Worm (Caenorhabditis elegans) whole organism, L3 larva: ENCODE results near the gene T07F12.1.

Source experiments
- ZK546.5 ChIP-seq: sonication (generic microtip); optimal IDR thresholded peaks from 2 replicates; lab custom pipeline; 2017; ENCODE audit warnings: missing biosample characterization, missing genetic modification characterization
- aly-2 ChIP-seq: fragments of 150-350 bp; optimal IDR thresholded peaks from 2 replicates; lab custom pipeline; 2014; ENCODE audit warnings: missing biosample characterization, missing genetic modification characterization
- ama-1 ChIP-seq: fragments of 150-350 bp; optimal IDR thresholded peaks from 2 replicates; lab custom pipeline; 2018
- ceh-16 ChIP-seq: sonication (generic microtip); optimal IDR thresholded peaks from 2 replicates; lab custom pipeline; 2017; ENCODE audit warnings: missing biosample characterization, missing genetic modification characterization
- ceh-28 ChIP-seq: fragments of 150-350 bp; optimal IDR thresholded peaks from 2 replicates; lab custom pipeline; 2014; ENCODE audit warnings: missing biosample characterization, missing genetic modification reagents, missing genetic modification characterization
- ceh-82 ChIP-seq: fragments of 150-350 bp; optimal IDR thresholded peaks from 2 replicates; lab custom pipeline; 2014; ENCODE audit warnings: missing biosample characterization, missing genetic modification characterization
- ceh-9 ChIP-seq: sonication (generic microtip); optimal IDR thresholded peaks from 2 replicates; lab custom pipeline; 2018; ENCODE audit warnings: missing biosample characterization, missing genetic modification characterization
- egl-27 ChIP-seq: sonication (generic microtip); optimal IDR thresholded peaks from 4 replicates; lab custom pipeline; 2017; ENCODE audit warnings: missing biosample characterization, missing genetic modification reagents, missing genetic modification characterization
- egl-5 ChIP-seq: fragments of 150-350 bp; optimal IDR thresholded peaks from 2 replicates; lab custom pipeline; 2017; ENCODE audit warnings: missing biosample characterization, missing genetic modification reagents, missing genetic modification characterization, inconsistent platforms
- elt-2 ChIP-seq: sonication (generic microtip); optimal IDR thresholded peaks from 2 replicates; lab custom pipeline; 2016; ENCODE audit warnings: missing genetic modification reagents, mild to moderate bottlenecking, missing genetic modification characterization, missing compliant biosample characterization
- eor-1 ChIP-seq, 2 experiments: fragments of 150-350 bp; optimal IDR thresholded peaks; 2 replicates each; lab custom pipeline; 2014 to 2018; ENCODE audit warnings: missing biosample characterization in 2 of 2, missing genetic modification characterization in 2 of 2
- fkh-10 ChIP-seq: sonication (generic microtip); optimal IDR thresholded peaks from 2 replicates; lab custom pipeline; 2017; ENCODE audit warnings: missing biosample characterization, missing genetic modification reagents, missing genetic modification characterization
- fkh-2 ChIP-seq: fragments of 150-350 bp; optimal IDR thresholded peaks from 2 replicates; lab custom pipeline; 2014; ENCODE audit warnings: missing biosample characterization, missing genetic modification reagents, missing genetic modification characterization
- fos-1 ChIP-seq: fragments of 150-350 bp; optimal IDR thresholded peaks from 2 replicates; lab custom pipeline; 2014; ENCODE audit warnings: missing biosample characterization, missing genetic modification characterization
- hmg-11 ChIP-seq: sonication (generic microtip); optimal IDR thresholded peaks from 2 replicates; lab custom pipeline; 2016; ENCODE audit warnings: missing genetic modification characterization, missing compliant biosample characterization
- lin-15B ChIP-seq: fragments of 150-350 bp; optimal IDR thresholded peaks from 2 replicates; lab custom pipeline; 2014; ENCODE audit warnings: missing biosample characterization, missing genetic modification characterization
- lin-39 ChIP-seq: fragments of 150-350 bp; optimal IDR thresholded peaks from 2 replicates; lab custom pipeline; 2018; ENCODE audit warnings: missing biosample characterization, missing genetic modification reagents, missing genetic modification characterization
- lsy-12 ChIP-seq: sonication (generic microtip); optimal IDR thresholded peaks from 2 replicates; lab custom pipeline; 2016; ENCODE audit warnings: mild to moderate bottlenecking, missing genetic modification characterization, missing compliant biosample characterization
- mdl-1 ChIP-seq: fragments of 150-350 bp; optimal IDR thresholded peaks from 2 replicates; lab custom pipeline; 2014; ENCODE audit warnings: missing biosample characterization, missing genetic modification characterization
- mml-1 ChIP-seq: fragments of 150-350 bp; sonication (generic microtip); optimal IDR thresholded peaks from 3 replicates; lab custom pipeline; 2014; ENCODE audit warnings: missing biosample characterization, missing genetic modification characterization
- nfya-1 ChIP-seq: sonication (generic microtip); optimal IDR thresholded peaks from 2 replicates; lab custom pipeline; 2017; ENCODE audit warnings: missing genetic modification characterization, mild to moderate bottlenecking, missing compliant biosample characterization, antibody characterized with exemption, moderate library complexity; ENCODE audit not compliant: insufficient read depth
- nhr-11 ChIP-seq: fragments of 150-350 bp; optimal IDR thresholded peaks from 2 replicates; lab custom pipeline; 2014; ENCODE audit warnings: missing biosample characterization, missing genetic modification characterization
- nhr-23 ChIP-seq: fragments of 150-350 bp; optimal IDR thresholded peaks from 2 replicates; lab custom pipeline; 2014; ENCODE audit warnings: missing biosample characterization, missing genetic modification reagents, missing genetic modification characterization
- nhr-237 ChIP-seq: fragments of 150-350 bp; optimal IDR thresholded peaks from 2 replicates; lab custom pipeline; 2014; ENCODE audit warnings: missing biosample characterization, missing genetic modification characterization
- nhr-25 ChIP-seq: sonication (generic microtip); optimal IDR thresholded peaks from 2 replicates; lab custom pipeline; 2017; ENCODE audit warnings: missing biosample characterization, missing genetic modification characterization
- nhr-28 ChIP-seq: fragments of 150-350 bp; optimal IDR thresholded peaks from 2 replicates; lab custom pipeline; 2014; ENCODE audit warnings: missing biosample characterization, missing genetic modification characterization
- nhr-43 ChIP-seq: sonication (generic microtip); optimal IDR thresholded peaks from 2 replicates; lab custom pipeline; 2016; ENCODE audit warnings: mild to moderate bottlenecking, missing genetic modification characterization, missing compliant biosample characterization; ENCODE audit not compliant: poor library complexity, severe bottlenecking
- nhr-77 ChIP-seq: fragments of 150-350 bp; optimal IDR thresholded peaks from 2 replicates; lab custom pipeline; 2014; ENCODE audit warnings: missing biosample characterization, missing genetic modification characterization
- pha-4 ChIP-seq: fragments of 150-350 bp; optimal IDR thresholded peaks from 2 replicates; lab custom pipeline; 2014; ENCODE audit warnings: missing biosample characterization, missing genetic modification reagents, missing genetic modification characterization
- pqm-1 ChIP-seq: fragments of 150-350 bp; optimal IDR thresholded peaks from 2 replicates; lab custom pipeline; 2017; ENCODE audit warnings: missing biosample characterization, missing genetic modification characterization, inconsistent platforms
- skn-1 ChIP-seq: fragments of 150-350 bp; optimal IDR thresholded peaks from 2 replicates; lab custom pipeline; 2014; ENCODE audit warnings: missing biosample characterization, missing genetic modification characterization
- snpc-4 ChIP-seq: fragments of 150-350 bp; optimal IDR thresholded peaks from 2 replicates; lab custom pipeline; 2014; ENCODE audit warnings: missing biosample characterization, missing genetic modification characterization
- tbx-2 ChIP-seq: sonication (generic microtip); optimal IDR thresholded peaks from 2 replicates; lab custom pipeline; 2016; ENCODE audit warnings: mild to moderate bottlenecking, missing genetic modification characterization, missing compliant biosample characterization
- unc-39 ChIP-seq: sonication (generic microtip); optimal IDR thresholded peaks from 4 replicates; lab custom pipeline; 2017; ENCODE audit warnings: missing biosample characterization, missing genetic modification characterization
- ztf-11 ChIP-seq: fragments of 150-350 bp; optimal IDR thresholded peaks from 2 replicates; lab custom pipeline; 2014; ENCODE audit warnings: missing biosample characterization, missing genetic modification characterization
- ztf-4 ChIP-seq: fragments of 150-350 bp; optimal IDR thresholded peaks from 2 replicates; lab custom pipeline; 2014; ENCODE audit warnings: missing biosample characterization, missing genetic modification characterization

The T07F12.1 gene

DNA sequence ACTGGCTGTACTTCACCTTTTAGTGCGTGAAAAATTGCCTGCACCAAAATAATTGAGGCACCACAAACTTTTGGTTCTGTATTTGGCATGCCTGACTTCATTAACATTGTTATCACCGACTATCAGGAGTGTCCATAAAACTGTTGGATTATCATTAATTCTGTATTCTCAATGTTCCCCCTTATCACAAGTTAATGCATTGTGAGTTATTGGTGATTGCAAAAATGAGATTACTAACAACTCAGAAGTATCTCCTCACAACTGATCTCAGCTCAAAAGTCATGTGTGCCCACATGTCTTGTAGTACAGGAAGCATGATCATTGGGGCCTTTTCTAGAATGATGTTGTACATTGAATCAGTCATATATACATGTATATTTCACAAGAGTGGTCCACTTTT lies 8.2 kb upstream of the T07F12.1 start, which contains the start of gene arrd-23:
Gene arrd-23, plus strand, starts transcription at position 301 of the 400 bp plus-strand sequence.
- TF ChIP-seq elt-2 (no peak), aly-2 (tag; lab: Kevin White, UChicago) (no peak), skn-1 (tag; lab: Kevin White, UChicago) (no peak), nhr-237 (tag; lab: Kevin White, UChicago) (no peak), ZK546.5 (tag; lab: Kevin White, UChicago) (no peak), nhr-23 (tag; lab: Kevin White, UChicago) (no peak), nhr-43 (tag; lab: Kevin White, UChicago) (no peak), ztf-4 (tag; lab: Kevin White, UChicago) (no peak), fos-1 (no peak), fkh-10 (GFP tag; lab: Kevin White, UChicago) (no peak), ama-1 (lab: Kevin White, UChicago) (no peak)

DNA sequence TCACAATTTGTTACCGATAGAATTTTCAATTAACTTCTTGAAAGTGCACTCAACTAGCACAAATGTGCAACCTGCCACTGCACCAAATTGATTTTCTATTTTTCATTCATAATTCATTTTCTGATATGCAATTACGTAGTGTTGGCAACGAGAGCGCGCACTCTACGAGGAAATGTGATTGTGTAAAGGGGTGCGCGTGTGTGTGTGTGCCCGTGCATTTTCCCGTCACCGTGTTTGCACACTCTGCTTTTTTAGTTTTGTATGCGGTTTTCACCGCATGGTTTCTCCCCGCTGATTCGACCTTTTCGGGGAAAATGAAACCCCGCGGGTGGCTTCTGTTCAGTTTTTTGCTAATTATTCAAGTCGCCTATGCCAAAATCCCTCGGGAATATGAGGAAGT lies 3.7 kb upstream of the T07F12.1 start, which contains the start of gene T07F12.2:
Gene T07F12.2, plus strand, starts transcription at position 87 of the 400 bp plus-strand sequence.
- TF ChIP-seq hmg-11 (tag; lab: Kevin White, UChicago) (peak; percentile 65), ZK546.5 (tag; lab: Kevin White, UChicago) (no peak), lin-39 (tag; lab: Kevin White, UChicago) (peak; percentile 39), tbx-2 (peak; percentile 3), nfya-1 (peak; percentile 44), ama-1 (lab: Kevin White, UChicago) (peak; percentile 20), elt-2 (peak; percentile 17), pha-4 (tag; lab: Kevin White, UChicago) (peak; percentile 41), lin-15B (no peak), ceh-28 (tag; lab: Kevin White, UChicago) (no peak), nhr-25 (tag; lab: Kevin White, UChicago) (peak; percentile 53), nhr-28 (tag; lab: Kevin White, UChicago) (no peak)

DNA sequence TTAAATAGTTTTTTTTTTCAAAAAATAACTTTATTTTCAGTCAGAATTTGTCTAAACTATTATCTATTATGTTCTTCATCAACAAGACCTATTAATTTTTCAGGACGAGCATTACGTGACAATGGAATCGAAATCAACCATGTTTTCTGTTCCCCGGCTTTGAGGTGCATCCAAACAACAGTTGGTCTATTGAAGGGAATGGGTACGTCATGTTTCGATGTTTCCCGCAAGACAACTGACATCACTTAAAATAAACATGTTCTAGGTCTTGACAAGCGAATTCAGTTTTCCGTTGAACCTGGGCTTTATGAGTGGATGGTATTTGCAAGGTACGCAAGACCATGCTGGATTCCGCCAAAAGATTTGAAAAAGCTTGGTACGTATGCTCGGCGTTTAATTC lies 1.4 kb downstream of the T07F12.1 start:
- no peak for TF ChIP-seq eor-1 (tag; optimal IDR thresholded peaks at IDR 0.05; lab: Kevin White, UChicago)
- TF ChIP-seq egl-5 (tag; lab: Kevin White, UChicago) = no peak
- no peak for TF ChIP-seq lin-39 (tag; lab: Kevin White, UChicago)
- no peak for TF ChIP-seq ztf-11 (tag; lab: Kevin White, UChicago)
- no peak for TF ChIP-seq ZK546.5 (tag; lab: Kevin White, UChicago)
- TF ChIP-seq mml-1 = no peak
- no peak for TF ChIP-seq nhr-11
- TF ChIP-seq elt-2 = no peak
- no peak for TF ChIP-seq egl-27 (tag; lab: Kevin White, UChicago)
- no peak for TF ChIP-seq mdl-1

DNA sequence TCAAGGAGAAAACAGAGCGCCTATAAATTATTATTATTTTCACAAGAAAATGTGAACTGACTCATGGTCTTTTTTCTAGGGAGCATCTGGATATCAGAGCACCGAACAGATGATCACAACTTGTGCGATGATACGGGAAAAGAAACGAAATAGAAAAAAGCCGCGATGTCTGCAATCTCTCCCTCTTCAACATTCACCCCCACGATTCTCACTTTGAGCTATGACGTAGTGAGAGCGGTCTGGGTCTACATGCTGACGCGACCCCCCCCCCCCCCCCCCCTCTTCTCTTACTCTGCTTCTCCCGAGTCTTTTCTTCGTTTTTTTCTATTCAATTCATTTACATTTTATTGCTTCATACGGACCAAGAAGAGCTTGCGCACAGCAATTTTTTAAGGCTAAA lies 5.8 kb downstream of the T07F12.1 start:
- TF ChIP-seq elt-2 = peak; percentile 52
- peak; percentile 44 for TF ChIP-seq hmg-11 (tag; lab: Kevin White, UChicago)
- no peak for TF ChIP-seq skn-1 (tag; lab: Kevin White, UChicago)
- TF ChIP-seq pha-4 (tag; lab: Kevin White, UChicago) = peak; percentile 54
- TF ChIP-seq nfya-1 = peak; percentile 38

DNA sequence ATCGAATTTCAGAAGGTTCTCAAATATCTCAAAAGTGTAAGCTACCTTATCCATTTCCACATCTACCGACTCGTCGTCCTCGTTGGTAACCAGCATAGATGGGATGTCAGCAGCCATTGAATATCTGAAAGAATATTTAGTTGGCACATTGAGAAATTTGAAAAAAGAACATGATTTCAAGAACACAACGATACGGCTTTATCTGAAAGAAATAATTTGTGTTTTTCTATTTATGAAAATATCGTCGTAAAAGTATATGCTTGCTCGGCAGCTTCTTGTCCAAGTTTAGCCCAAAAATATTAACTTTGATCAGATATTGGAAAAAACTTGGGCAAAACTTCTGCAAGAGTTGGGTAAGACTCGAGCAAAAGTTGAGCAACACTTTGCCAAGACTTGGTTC lies 6.8 kb downstream of the T07F12.1 start, which contains the start of gene T07F12.4:
Gene T07F12.4, minus strand, starts transcription at position 130 of the 400 bp plus-strand sequence.
- no peak for TF ChIP-seq snpc-4 (tag; lab: Kevin White, UChicago)

DNA sequence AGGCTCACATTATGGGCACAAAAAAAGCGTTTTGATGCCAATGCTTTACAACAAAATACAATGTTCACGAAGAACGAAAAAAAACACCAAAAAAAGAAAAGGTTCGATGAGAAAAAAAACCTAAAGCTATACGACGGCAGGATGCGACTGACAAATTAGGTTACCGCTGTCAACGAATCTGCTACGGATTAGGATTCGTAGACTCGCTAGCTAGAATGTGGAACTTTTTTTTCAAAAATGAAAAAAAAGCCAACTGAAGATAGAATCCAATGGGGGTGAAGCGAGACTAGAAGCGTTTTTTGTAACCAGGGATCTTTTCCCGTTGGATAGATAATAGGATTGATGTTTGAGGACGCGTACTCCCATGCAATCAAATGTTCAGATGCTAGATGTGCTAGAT lies 8.1 kb downstream of the T07F12.1 start:
- TF ChIP-seq fkh-10 (GFP tag; lab: Kevin White, UChicago) = peak; percentile 89
- TF ChIP-seq egl-5 (tag; lab: Kevin White, UChicago) = no peak

DNA sequence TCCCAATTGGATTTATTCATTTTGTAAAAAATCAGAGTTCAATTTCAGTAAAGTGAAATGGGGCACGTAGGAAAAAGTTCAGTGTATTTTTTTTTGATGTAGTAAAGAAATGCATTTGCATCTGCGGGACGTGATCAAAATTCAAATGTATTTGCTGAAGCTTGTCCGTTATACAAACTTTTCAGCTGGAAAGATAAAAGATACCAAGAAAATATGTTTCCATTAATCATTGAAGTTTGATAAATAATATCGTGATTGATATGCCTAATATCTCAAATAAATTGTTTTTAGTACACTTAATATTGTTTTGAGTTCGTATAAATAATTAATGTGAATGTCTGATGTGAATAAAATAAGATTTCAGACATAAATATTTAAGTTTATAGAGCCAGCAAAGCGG lies 8.5 kb downstream of the T07F12.1 start:
- TF ChIP-seq fos-1 (no peak), pha-4 (tag; lab: Kevin White, UChicago) (no peak), lsy-12 (tag; lab: Kevin White, UChicago) (no peak), eor-1 (tag; optimal IDR thresholded peaks at IDR 0.05; lab: Kevin White, UChicago) (no peak), nhr-28 (tag; lab: Kevin White, UChicago) (no peak), pqm-1 (tag; lab: Kevin White, UChicago) (no peak), nhr-11 (no peak), fkh-2 (tag; lab: Kevin White, UChicago) (no peak), ceh-82 (tag; lab: Kevin White, UChicago) (no peak), elt-2 (no peak), hmg-11 (tag; lab: Kevin White, UChicago) (no peak), egl-27 (tag; lab: Kevin White, UChicago) (no peak), ceh-9 (no peak), ceh-16 (no peak), skn-1 (tag; lab: Kevin White, UChicago) (no peak), nhr-43 (tag; lab: Kevin White, UChicago) (no peak), nhr-237 (tag; lab: Kevin White, UChicago) (no peak), nhr-77 (tag; lab: Kevin White, UChicago) (no peak), unc-39 (tag; lab: Kevin White, UChicago) (no peak)
